Worm (Caenorhabditis elegans) whole organism, L1 larva: Measurements from ENCODE around the gene K09D9.9.

ENCODE experiments used
- Y116A8C.19 ChIP-seq: sonication (generic microtip); optimal IDR thresholded peaks from 2 replicates; lab custom pipeline; 2016; ENCODE audit warnings: missing compliant biosample characterization, missing genetic modification characterization, borderline replicate concordance
- ceh-8 ChIP-seq: fragments of 200-800 bp; sonication (Bioruptor generic); optimal IDR thresholded peaks from 2 replicates; lab custom pipeline; 2018; ENCODE audit warnings: mild to moderate bottlenecking, missing genetic modification characterization, moderate library complexity, missing compliant biosample characterization
- ceh-90 ChIP-seq: sonication (generic microtip); optimal IDR thresholded peaks from 2 replicates; lab custom pipeline; 2016; ENCODE audit warnings: missing genetic modification characterization, missing compliant biosample characterization
- dpl-1 ChIP-seq, 3 experiments: fragments of 150-350 bp in 2 of 3; sonication (generic microtip) in 1 of 3; optimal IDR thresholded peaks; 2 replicates each; lab custom pipeline; 2014 to 2017; ENCODE audit warnings: missing biosample characterization in 3 of 3, missing genetic modification characterization in 3 of 3, missing genetic modification reagents in 3 of 3
- dsc-1 ChIP-seq: sonication (generic microtip); optimal IDR thresholded peaks from 2 replicates; lab custom pipeline; 2016; ENCODE audit warnings: mild to moderate bottlenecking, missing genetic modification characterization, missing compliant biosample characterization
- egl-27 ChIP-seq, 2 experiments: fragments of 150-350 bp in 1 of 2; sonication (generic microtip); optimal IDR thresholded peaks; 3 replicates each; lab custom pipeline; 2017 to 2018; ENCODE audit warnings: missing biosample characterization in 2 of 2, missing genetic modification characterization in 2 of 2, missing genetic modification reagents in 2 of 2
- elt-2 ChIP-seq: sonication (generic microtip); optimal IDR thresholded peaks from 2 replicates; lab custom pipeline; 2016; ENCODE audit warnings: missing genetic modification characterization, mild to moderate bottlenecking, inconsistent platforms, missing compliant biosample characterization, missing genetic modification reagents
- ets-5 ChIP-seq: fragments of 200-800 bp; sonication (Bioruptor generic); IDR thresholded peaks from 2 replicates; pipeline ENCODE4 v1.3.6; 2022; ENCODE audit warnings: missing genetic modification characterization, missing compliant biosample characterization
- fkh-10 ChIP-seq: sonication (generic microtip); optimal IDR thresholded peaks from 2 replicates; lab custom pipeline; 2017; ENCODE audit warnings: missing biosample characterization, missing genetic modification reagents, missing genetic modification characterization
- fkh-4 ChIP-seq: sonication (generic microtip); optimal IDR thresholded peaks from 2 replicates; lab custom pipeline; 2016; ENCODE audit warnings: missing compliant biosample characterization, missing genetic modification characterization, borderline replicate concordance
- fkh-8 ChIP-seq: sonication (generic microtip); optimal IDR thresholded peaks from 2 replicates; lab custom pipeline; 2016; ENCODE audit warnings: mild to moderate bottlenecking, missing genetic modification characterization, missing compliant biosample characterization
- hlh-17 ChIP-seq: fragments of 200-800 bp; sonication (Bioruptor generic); optimal IDR thresholded peaks from 2 replicates; lab custom pipeline; 2018; ENCODE audit warnings: missing genetic modification characterization, mild to moderate bottlenecking, missing compliant biosample characterization, moderate library complexity, borderline replicate concordance
- hpl-2 ChIP-seq: fragments of 150-350 bp; optimal IDR thresholded peaks from 2 replicates; lab custom pipeline; 2014; ENCODE audit warnings: missing biosample characterization, missing genetic modification reagents, missing genetic modification characterization
- isw-1 ChIP-seq: fragments of 200-800 bp; sonication (Bioruptor generic); IDR thresholded peaks from 2 replicates; pipeline ENCODE4 v1.3.6; 2022; ENCODE audit warnings: missing genetic modification characterization, missing compliant biosample characterization
- lin-13 ChIP-seq: fragments of 150-350 bp; optimal IDR thresholded peaks from 2 replicates; lab custom pipeline; 2014; ENCODE audit warnings: missing biosample characterization, missing genetic modification reagents, missing genetic modification characterization
- mep-1 ChIP-seq: fragments of 150-350 bp; optimal IDR thresholded peaks from 2 replicates; lab custom pipeline; 2014; ENCODE audit warnings: missing biosample characterization, missing genetic modification characterization
- nhr-11 ChIP-seq: fragments of 150-350 bp; optimal IDR thresholded peaks from 2 replicates; lab custom pipeline; 2014; ENCODE audit warnings: missing biosample characterization, missing genetic modification characterization
- nhr-12 ChIP-seq: sonication (generic microtip); optimal IDR thresholded peaks from 2 replicates; lab custom pipeline; 2017; ENCODE audit warnings: missing biosample characterization, missing genetic modification characterization
- nhr-47 ChIP-seq: sonication (generic microtip); optimal IDR thresholded peaks from 2 replicates; lab custom pipeline; 2016; ENCODE audit warnings: mild to moderate bottlenecking, missing genetic modification characterization, moderate library complexity, missing compliant biosample characterization
- nhr-85 ChIP-seq: sonication (generic microtip); peaks from one replicate; lab custom pipeline; 2016; ENCODE audit warnings: missing genetic modification characterization, inconsistent platforms, missing compliant biosample characterization
- nhr-90 ChIP-seq: sonication (generic microtip); optimal IDR thresholded peaks from 2 replicates; lab custom pipeline; 2016; ENCODE audit warnings: mild to moderate bottlenecking, missing genetic modification characterization, missing compliant biosample characterization; ENCODE audit not compliant: poor library complexity
- pqm-1 ChIP-seq: sonication (generic microtip); optimal IDR thresholded peaks from 3 replicates; lab custom pipeline; 2017; ENCODE audit warnings: missing biosample characterization, missing genetic modification characterization
- snpc-4 ChIP-seq: fragments of 150-350 bp; optimal IDR thresholded peaks from 2 replicates; lab custom pipeline; 2014; ENCODE audit warnings: missing biosample characterization, missing genetic modification characterization
- snu-23 ChIP-seq: sonication (generic microtip); optimal IDR thresholded peaks from 2 replicates; lab custom pipeline; 2016; ENCODE audit warnings: missing genetic modification characterization, missing compliant biosample characterization
- unc-30 ChIP-seq: sonication (generic microtip); optimal IDR thresholded peaks from 2 replicates; lab custom pipeline; 2017; ENCODE audit warnings: missing biosample characterization, missing genetic modification characterization
- vab-15 ChIP-seq: sonication (generic microtip); optimal IDR thresholded peaks from 2 replicates; lab custom pipeline; 2017; ENCODE audit warnings: missing genotype, mild to moderate bottlenecking, missing genetic modification characterization, missing compliant biosample characterization
- ztf-11 ChIP-seq, 2 experiments: sonication (generic microtip); optimal IDR thresholded peaks; 2 replicates each; lab custom pipeline; 2016 to 2017; ENCODE audit warnings: missing genetic modification characterization in 2 of 2, missing biosample characterization in 1 of 2, missing compliant biosample characterization in 1 of 2

Gene K09D9.9

ce11 chrV:3945053-3945452 lies 48.9 kb downstream of the K09D9.9 start, which contains the start of gene cyp-35B3:
TSS of gene cyp-35B3 (plus strand) at chrV:3945353.
- TF ChIP-seq nhr-12 (tag; lab: Kevin White, UChicago), result no peak
- TF ChIP-seq vab-15 (tag; lab: Kevin White, UChicago), result no peak
- TF ChIP-seq ceh-8, result no peak
- no peak for TF ChIP-seq snu-23 (GFP tag; lab: Kevin White, UChicago)
- no peak for TF ChIP-seq egl-27 (tag; optimal IDR thresholded peaks at IDR 0.05; lab: Kevin White, UChicago)
- no peak for TF ChIP-seq ets-5 (GFP tag; lab: Robert Waterston, UW)
- TF ChIP-seq hlh-17 (GFP tag; lab: Kevin White, UChicago), result no peak
- no peak for TF ChIP-seq nhr-85
- no peak for TF ChIP-seq mep-1 (tag; lab: Kevin White, UChicago)
- TF ChIP-seq hpl-2 (GFP tag; lab: Kevin White, UChicago), result no peak
- TF ChIP-seq fkh-10, result no peak

ce11 chrV:3943364-3943763 lies 50.6 kb downstream of the K09D9.9 start:
- no peak for TF ChIP-seq unc-30
- no peak for TF ChIP-seq nhr-90 (tag; lab: Kevin White, UChicago)
- TF ChIP-seq hpl-2 (GFP tag; lab: Kevin White, UChicago), result no peak
- no peak for TF ChIP-seq fkh-8 (tag; lab: Kevin White, UChicago)
- no peak for TF ChIP-seq vab-15 (tag; lab: Kevin White, UChicago)
- TF ChIP-seq pqm-1 (tag; lab: Kevin White, UChicago), result no peak
- no peak for TF ChIP-seq dpl-1 (GFP tag; optimal IDR thresholded peaks at IDR 0.05; lab: Kevin White, UChicago)
- TF ChIP-seq Y116A8C.19 (tag; lab: Kevin White, UChicago), result no peak
- no peak for TF ChIP-seq fkh-4 (tag; lab: Kevin White, UChicago)
- no peak for TF ChIP-seq isw-1 (GFP tag; lab: Robert Waterston, UW)
- no peak for TF ChIP-seq lin-13 (GFP tag; lab: Kevin White, UChicago)
- no peak for TF ChIP-seq ztf-11 (tag; optimal IDR thresholded peaks at IDR 0.05; lab: Kevin White, UChicago)
- no peak for TF ChIP-seq dsc-1 (tag; lab: Kevin White, UChicago)
- TF ChIP-seq nhr-11 (tag; lab: Kevin White, UChicago), result no peak
- TF ChIP-seq nhr-47 (tag; lab: Kevin White, UChicago), result no peak
- no peak for TF ChIP-seq elt-2 (tag; lab: Kevin White, UChicago)
- no peak for TF ChIP-seq snpc-4
- TF ChIP-seq ceh-90 (tag; lab: Kevin White, UChicago), result no peak
